Worm (Caenorhabditis elegans): ENCODE data around the gene Y79H2A.2.

Gene Y79H2A.2

ce11 chrIII:12040999-12041398, 10.4 kb upstream of the Y79H2A.2 start, which contains the start of gene Y79H2A.4:
TSS of gene Y79H2A.4 (plus strand) at chrIII:12041299.
- TF ChIP-seq T22C8.4 (GFP tag; IDR thresholded peaks at IDR 0.05): no peak
- TF ChIP-seq ztf-29 (GFP tag; IDR thresholded peaks at IDR 0.05): no peak
- no peak for TF ChIP-seq tab-1 (GFP tag; IDR thresholded peaks at IDR 0.05)
- TF ChIP-seq klf-2 (GFP tag; conservative IDR thresholded peaks at IDR 0.05): no peak
- TF ChIP-seq med-1 (GFP tag; optimal IDR thresholded peaks at IDR 0.05; ENCODE audit: insufficient read depth): no peak
- no peak for TF ChIP-seq cog-1 (tag; optimal IDR thresholded peaks at IDR 0.05)
- TF ChIP-seq flt-1 (GFP tag; IDR thresholded peaks at IDR 0.05): no peak
- no peak for TF ChIP-seq ref-1 (GFP tag; conservative IDR thresholded peaks at IDR 0.05)
- TF ChIP-seq ztf-23 (GFP tag; IDR thresholded peaks at IDR 0.05): no peak

DNA sequence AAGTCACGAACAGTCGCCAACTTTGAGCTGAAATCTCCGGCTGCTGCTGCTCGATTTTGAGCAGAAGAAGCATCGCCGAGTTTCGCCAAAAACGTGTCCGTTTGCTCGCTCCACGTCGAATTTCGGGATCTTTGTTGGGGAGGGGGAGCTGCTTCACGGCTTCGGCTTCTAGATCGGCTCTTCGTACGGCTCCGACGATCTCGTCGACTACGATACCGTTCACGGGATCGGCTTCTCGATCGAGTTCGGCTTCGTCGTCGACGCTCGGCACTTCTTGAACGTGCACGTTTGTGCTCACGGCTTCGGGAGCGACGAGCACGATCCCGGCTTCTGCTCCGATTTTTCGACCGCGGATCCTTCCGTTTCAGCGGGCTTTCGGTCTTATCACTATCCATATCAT, 6.6 kb upstream of the Y79H2A.2 start:
- TF ChIP-seq klf-2 (GFP tag; conservative IDR thresholded peaks at IDR 0.05) (no peak), ref-1 (GFP tag; conservative IDR thresholded peaks at IDR 0.05) (no peak), med-1 (GFP tag; optimal IDR thresholded peaks at IDR 0.05; ENCODE audit: insufficient read depth) (no peak), tab-1 (GFP tag; IDR thresholded peaks at IDR 0.05) (no peak), ztf-23 (GFP tag; IDR thresholded peaks at IDR 0.05) (no peak), T22C8.4 (GFP tag; IDR thresholded peaks at IDR 0.05) (no peak), cog-1 (tag; optimal IDR thresholded peaks at IDR 0.05) (no peak), flt-1 (GFP tag; IDR thresholded peaks at IDR 0.05) (no peak), ztf-29 (GFP tag; IDR thresholded peaks at IDR 0.05) (no peak)

DNA sequence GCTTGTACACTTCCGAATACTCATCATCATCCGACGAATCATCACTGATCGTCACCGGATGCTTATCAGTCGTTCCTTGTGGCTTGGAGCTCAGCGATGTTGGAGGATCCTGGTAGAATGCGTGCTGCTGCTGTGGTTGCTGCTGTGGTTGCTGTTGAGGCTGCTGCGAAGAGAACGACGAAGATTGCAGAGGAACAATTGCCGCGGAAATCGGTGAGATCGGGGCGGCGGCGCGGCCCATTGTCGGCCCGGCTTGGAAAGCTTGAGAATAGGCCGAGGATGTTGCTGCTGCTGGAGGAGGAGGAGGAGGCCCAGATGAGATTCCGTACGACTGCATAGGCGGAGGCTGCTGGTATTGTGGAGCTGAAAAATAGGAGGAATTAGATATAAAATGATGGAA, 3.7 kb upstream of the Y79H2A.2 start:
- TF ChIP-seq ref-1 (GFP tag; conservative IDR thresholded peaks at IDR 0.05) (no peak), med-1 (GFP tag; optimal IDR thresholded peaks at IDR 0.05; ENCODE audit: insufficient read depth) (no peak), ztf-23 (GFP tag; IDR thresholded peaks at IDR 0.05) (no peak), klf-2 (GFP tag; conservative IDR thresholded peaks at IDR 0.05) (0 out of 2 replicates have a peak, but pooled peaks have one; percentile 25)

DNA sequence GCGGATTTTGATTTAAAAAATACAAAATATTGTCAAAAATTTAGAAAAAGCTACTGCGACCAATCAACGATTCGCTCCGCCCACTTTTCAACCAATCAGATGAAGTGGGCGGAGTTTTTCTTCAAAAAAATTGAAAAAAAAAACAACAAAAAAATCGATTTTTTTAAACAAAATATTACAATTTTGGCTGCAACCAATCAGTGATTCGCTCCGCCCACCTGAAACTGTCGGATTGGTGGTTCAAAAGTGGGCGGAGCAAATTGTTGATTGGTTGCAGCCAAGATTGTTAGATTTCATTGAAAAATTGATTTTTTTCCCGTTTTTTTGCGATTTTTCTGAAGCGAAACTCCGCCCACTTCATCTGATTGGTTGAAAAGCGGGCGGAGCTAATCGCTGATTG, 2.7 kb upstream of the Y79H2A.2 start:
- no peak for TF ChIP-seq flt-1 (GFP tag; IDR thresholded peaks at IDR 0.05)
- no peak for TF ChIP-seq tab-1 (GFP tag; IDR thresholded peaks at IDR 0.05)
- TF ChIP-seq T22C8.4 (GFP tag; IDR thresholded peaks at IDR 0.05): no peak
- no peak for TF ChIP-seq ref-1 (GFP tag; conservative IDR thresholded peaks at IDR 0.05)
- TF ChIP-seq ztf-29 (GFP tag; IDR thresholded peaks at IDR 0.05): no peak
- TF ChIP-seq med-1 (GFP tag; optimal IDR thresholded peaks at IDR 0.05; ENCODE audit: insufficient read depth): no peak
- no peak for TF ChIP-seq ztf-23 (GFP tag; IDR thresholded peaks at IDR 0.05)
- no peak for TF ChIP-seq cog-1 (tag; optimal IDR thresholded peaks at IDR 0.05)
- TF ChIP-seq klf-2 (GFP tag; conservative IDR thresholded peaks at IDR 0.05): no peak

DNA sequence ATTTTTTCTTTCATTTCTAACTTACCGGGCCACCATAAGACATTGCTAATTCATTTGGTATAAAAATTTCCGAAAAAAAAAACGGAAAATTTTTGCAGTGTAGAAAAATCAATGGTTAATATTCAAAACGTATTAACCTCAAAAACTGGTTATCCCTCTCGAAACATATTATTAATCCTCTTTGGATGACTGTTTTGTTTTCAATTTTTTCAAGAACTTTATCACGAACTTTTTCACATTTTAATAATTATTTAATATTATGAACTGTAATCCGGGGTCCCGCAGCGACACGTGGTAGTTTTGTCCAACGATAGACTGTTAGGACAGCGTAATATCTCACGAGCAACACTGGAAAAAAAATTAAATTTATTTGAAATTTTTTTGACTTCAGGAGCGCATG, 1.8 kb downstream of the Y79H2A.2 start, which contains the start of gene Y79H2A.12:
Gene Y79H2A.12 (minus strand): TSS at position 101 of the 400 bp plus-strand sequence.
- no peak for TF ChIP-seq T22C8.4 (GFP tag; IDR thresholded peaks at IDR 0.05)
- TF ChIP-seq ztf-29 (GFP tag; IDR thresholded peaks at IDR 0.05): no peak

DNA sequence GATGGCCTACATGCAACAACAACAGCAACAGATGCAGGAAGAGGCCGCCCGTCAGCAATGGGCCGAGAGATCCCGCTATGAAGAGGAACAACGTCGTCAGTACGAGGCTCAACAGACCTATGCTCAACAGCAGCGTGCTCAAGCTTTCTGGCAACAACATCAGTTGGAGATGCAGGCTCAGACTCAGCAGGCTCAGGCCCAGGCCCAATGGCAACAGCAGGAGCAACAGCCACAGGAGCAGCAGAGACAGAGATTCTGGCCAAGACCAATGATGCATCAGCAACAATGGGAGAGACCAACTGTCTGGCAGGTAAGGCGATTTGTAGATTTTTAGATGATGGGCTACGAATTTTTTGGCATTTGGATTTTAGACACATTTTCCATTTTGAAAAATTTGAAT, 8.3 kb downstream of the Y79H2A.2 start:
- TF ChIP-seq ztf-29 (GFP tag; IDR thresholded peaks at IDR 0.05) (no peak), ref-1 (GFP tag; conservative IDR thresholded peaks at IDR 0.05) (no peak), ztf-23 (GFP tag; IDR thresholded peaks at IDR 0.05) (no peak), med-1 (GFP tag; optimal IDR thresholded peaks at IDR 0.05; ENCODE audit: insufficient read depth) (no peak), tab-1 (GFP tag; IDR thresholded peaks at IDR 0.05) (no peak), flt-1 (GFP tag; IDR thresholded peaks at IDR 0.05) (no peak), cog-1 (tag; optimal IDR thresholded peaks at IDR 0.05) (no peak), klf-2 (GFP tag; conservative IDR thresholded peaks at IDR 0.05) (no peak), T22C8.4 (GFP tag; IDR thresholded peaks at IDR 0.05) (no peak)

DNA sequence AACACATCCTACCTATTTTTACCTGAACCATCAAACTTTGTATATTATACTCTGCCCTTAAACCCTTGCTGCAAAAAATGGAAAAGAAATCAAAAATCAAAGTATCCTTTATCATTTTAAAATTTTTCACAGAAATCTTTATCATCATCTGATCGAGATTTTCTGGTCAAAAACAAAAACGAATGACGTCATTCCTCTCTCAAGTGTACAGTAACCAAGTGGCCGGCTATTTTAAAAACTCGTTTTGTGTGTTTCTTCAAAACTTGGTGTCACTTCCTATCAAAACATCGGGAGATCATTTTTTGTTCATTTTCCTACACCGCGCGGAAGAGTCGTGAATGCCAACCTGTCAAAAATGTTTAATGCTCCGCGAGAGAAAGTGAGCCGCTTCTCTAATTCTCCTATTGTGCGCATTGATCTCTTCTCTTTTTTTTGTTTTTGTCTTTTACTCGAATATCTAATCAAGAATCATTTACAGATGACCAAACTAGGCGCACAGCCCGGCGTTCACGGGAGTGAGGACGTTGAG, 10.4 kb downstream of the Y79H2A.2 start, which contains the start of gene brp-1:
Gene brp-1 (plus strand): TSS at position 479 of the 529 bp plus-strand sequence.
- TF ChIP-seq med-1 (GFP tag; optimal IDR thresholded peaks at IDR 0.05; ENCODE audit: insufficient read depth) (no peak), T22C8.4 (GFP tag; IDR thresholded peaks at IDR 0.05) (no peak), cog-1 (tag; optimal IDR thresholded peaks at IDR 0.05) (no peak), klf-2 (GFP tag; conservative IDR thresholded peaks at IDR 0.05) (no peak), ref-1 (GFP tag; conservative IDR thresholded peaks at IDR 0.05) (no peak), flt-1 (GFP tag; IDR thresholded peaks at IDR 0.05) (no peak), tab-1 (GFP tag; IDR thresholded peaks at IDR 0.05) (no peak), ztf-23 (GFP tag; IDR thresholded peaks at IDR 0.05) (no peak), ztf-29 (GFP tag; IDR thresholded peaks at IDR 0.05) (no peak)

DNA sequence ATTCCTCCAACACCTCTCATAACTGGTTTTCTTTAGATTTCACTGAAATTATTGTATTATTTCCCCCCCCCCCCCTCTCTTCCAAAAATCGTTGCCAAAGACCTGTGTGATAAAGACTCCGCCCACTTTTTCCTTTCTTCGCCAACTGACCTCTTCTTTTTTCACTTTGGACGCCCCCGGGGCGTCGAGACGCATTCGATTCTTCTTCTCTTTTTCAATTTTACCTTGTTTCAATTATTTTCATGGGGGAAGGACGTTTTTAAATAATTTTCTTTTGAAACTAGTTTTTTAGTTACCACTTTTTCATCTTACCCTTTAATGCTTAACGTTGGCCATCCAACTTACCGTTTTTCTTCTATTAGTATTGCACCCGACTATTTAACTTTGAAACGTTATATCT, 12.6 kb downstream of the Y79H2A.2 start:
- TF ChIP-seq flt-1 (GFP tag; IDR thresholded peaks at IDR 0.05) (no peak), T22C8.4 (GFP tag; IDR thresholded peaks at IDR 0.05) (no peak), tab-1 (GFP tag; IDR thresholded peaks at IDR 0.05) (no peak), med-1 (GFP tag; optimal IDR thresholded peaks at IDR 0.05; ENCODE audit: insufficient read depth) (no peak), ztf-29 (GFP tag; IDR thresholded peaks at IDR 0.05) (no peak), ztf-23 (GFP tag; IDR thresholded peaks at IDR 0.05) (no peak), cog-1 (tag; optimal IDR thresholded peaks at IDR 0.05) (no peak), ref-1 (GFP tag; conservative IDR thresholded peaks at IDR 0.05) (no peak), klf-2 (GFP tag; conservative IDR thresholded peaks at IDR 0.05) (no peak)

DNA sequence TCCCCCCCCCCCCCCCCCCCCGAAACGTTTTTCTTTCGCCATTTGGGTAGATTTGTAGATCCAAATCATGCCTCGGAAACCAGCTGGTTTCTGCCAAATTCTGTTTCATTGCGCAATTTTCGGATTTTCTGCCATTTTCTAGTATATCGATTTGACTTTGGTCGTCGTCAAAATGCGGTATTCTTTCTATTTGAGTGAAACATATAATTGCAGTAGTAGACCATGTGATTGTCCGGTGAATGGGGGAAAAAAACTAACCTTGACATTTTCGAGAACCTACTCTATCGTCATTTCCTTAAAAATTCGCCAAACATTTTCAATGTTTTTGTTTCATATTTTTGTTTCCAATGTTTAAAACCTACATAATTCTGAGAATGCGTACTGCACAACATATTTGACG, 15.0 kb downstream of the Y79H2A.2 start:
- no peak for TF ChIP-seq cog-1 (tag; optimal IDR thresholded peaks at IDR 0.05)
- no peak for TF ChIP-seq ztf-29 (GFP tag; IDR thresholded peaks at IDR 0.05)
- TF ChIP-seq med-1 (GFP tag; optimal IDR thresholded peaks at IDR 0.05; ENCODE audit: insufficient read depth): no peak
- TF ChIP-seq flt-1 (GFP tag; IDR thresholded peaks at IDR 0.05): no peak
- no peak for TF ChIP-seq T22C8.4 (GFP tag; IDR thresholded peaks at IDR 0.05)
- TF ChIP-seq ztf-23 (GFP tag; IDR thresholded peaks at IDR 0.05): no peak
- no peak for TF ChIP-seq klf-2 (GFP tag; conservative IDR thresholded peaks at IDR 0.05)
- TF ChIP-seq tab-1 (GFP tag; IDR thresholded peaks at IDR 0.05): no peak
- no peak for TF ChIP-seq ref-1 (GFP tag; conservative IDR thresholded peaks at IDR 0.05)

- peak; percentile 66; the same call in 1 of the 2 replicates for TF ChIP-seq ztf-29 (GFP tag; IDR thresholded peaks at IDR 0.05)
- no peak for TF ChIP-seq klf-2 (GFP tag; conservative IDR thresholded peaks at IDR 0.05)
Measured at ce11 chrIII:12015183-12015582, 15.4 kb downstream of the Y79H2A.2 start.
